Worm (Caenorhabditis elegans): ENCODE measurements around the gene oac-22.

oac-22 gene

ce11 chrIV:3853557-3853956, 31.9 kb upstream of the oac-22 start:
- TF ChIP-seq fkh-4 (tag; optimal IDR thresholded peaks at IDR 0.05; ENCODE audit: borderline replicate concordance): peak; percentile 80
- TF ChIP-seq dsc-1 (tag; optimal IDR thresholded peaks at IDR 0.05): peak; percentile 95
- TF ChIP-seq rnt-1 (tag; optimal IDR thresholded peaks at IDR 0.05): no peak

ce11 chrIV:3854606-3855005, 30.9 kb upstream of the oac-22 start:
- TF ChIP-seq snpc-4 (tag; optimal IDR thresholded peaks at IDR 0.05) (no peak), lin-14 (GFP tag; optimal IDR thresholded peaks at IDR 0.05) (peak; percentile 25), hlh-4 (tag; optimal IDR thresholded peaks at IDR 0.05) (no peak), zip-4 (GFP tag; optimal IDR thresholded peaks at IDR 0.05) (no peak), unc-130 (tag; optimal IDR thresholded peaks at IDR 0.05) (no peak), dsc-1 (tag; optimal IDR thresholded peaks at IDR 0.05) (peak; percentile 16), efl-1 (optimal IDR thresholded peaks at IDR 0.05) (no peak), efl-1 (GFP tag; optimal IDR thresholded peaks at IDR 0.05 in 1 of 2) (no peak)

- no peak for TF ChIP-seq ceh-88 (GFP tag; IDR thresholded peaks at IDR 0.05)
- no peak for TF ChIP-seq unc-130 (tag; optimal IDR thresholded peaks at IDR 0.05)
- no peak for TF ChIP-seq tbx-2 (tag; optimal IDR thresholded peaks at IDR 0.05)
- TF ChIP-seq nhr-47 (tag; optimal IDR thresholded peaks at IDR 0.05): no peak
- TF ChIP-seq C34B4.2 (tag; optimal IDR thresholded peaks at IDR 0.05): no peak
- no peak for TF ChIP-seq xbp-1 (tag; optimal IDR thresholded peaks at IDR 0.05)
- no peak for TF ChIP-seq nhr-71 (tag; optimal IDR thresholded peaks at IDR 0.05)
- TF ChIP-seq nhr-237 (tag; optimal IDR thresholded peaks at IDR 0.05): no peak
- no peak for TF ChIP-seq lin-39 (tag; optimal IDR thresholded peaks at IDR 0.05)
- no peak for TF ChIP-seq ceh-8 (GFP tag; optimal IDR thresholded peaks at IDR 0.05)
- no peak for TF ChIP-seq isw-1 (GFP tag; IDR thresholded peaks at IDR 0.05)
Observed at ce11 chrIV:3855543-3855942, 29.9 kb upstream of the oac-22 start, which contains the start of gene zag-1. TSS of gene zag-1 (plus strand) at chrIV:3855843.

ce11 chrIV:3856190-3856589, 29.3 kb upstream of the oac-22 start:
- no peak for TF ChIP-seq hpl-2 (GFP tag; optimal IDR thresholded peaks at IDR 0.05)
- no peak for TF ChIP-seq blmp-1 (tag; optimal IDR thresholded peaks at IDR 0.05)
- TF ChIP-seq nhr-76 (tag; optimal IDR thresholded peaks at IDR 0.05): no peak
- no peak for TF ChIP-seq xbp-1 (tag; optimal IDR thresholded peaks at IDR 0.05)

- TF ChIP-seq lin-14 (GFP tag; optimal IDR thresholded peaks at IDR 0.05) (peak; percentile 2), tbx-2 (tag; optimal IDR thresholded peaks at IDR 0.05) (peak; percentile 41), blmp-1 (tag; optimal IDR thresholded peaks at IDR 0.05) (no peak), ztf-11 (tag; optimal IDR thresholded peaks at IDR 0.05) (peak in 1 of 2 experiments; percentile 23), efl-1 (optimal IDR thresholded peaks at IDR 0.05) (no peak), efl-1 (GFP tag; optimal IDR thresholded peaks at IDR 0.05 in 1 of 2) (no peak)
Observed at ce11 chrIV:3857999-3858552, 27.4 kb upstream of the oac-22 start.

ce11 chrIV:3859552-3859951, 25.9 kb upstream of the oac-22 start:
- TF ChIP-seq nhr-11 (tag; optimal IDR thresholded peaks at IDR 0.05) (no peak), efl-1 (optimal IDR thresholded peaks at IDR 0.05) (no peak), efl-1 (GFP tag; optimal IDR thresholded peaks at IDR 0.05 in 1 of 2) (peak in 1 of 2 experiments; percentile 75)

- TF ChIP-seq nhr-19 (GFP tag; conservative IDR thresholded peaks at IDR 0.05): no peak
- TF ChIP-seq ceh-90 (tag; optimal IDR thresholded peaks at IDR 0.05): no peak
- TF ChIP-seq nhr-77 (tag; optimal IDR thresholded peaks at IDR 0.05): no peak
- TF ChIP-seq efl-3 (GFP tag; optimal IDR thresholded peaks at IDR 0.05): no peak
- TF ChIP-seq zag-1 (tag; optimal IDR thresholded peaks at IDR 0.05): no peak
- no peak for TF ChIP-seq ces-1 (GFP tag; optimal IDR thresholded peaks at IDR 0.05)
- TF ChIP-seq fkh-8 (tag; optimal IDR thresholded peaks at IDR 0.05): no peak
- TF ChIP-seq ztf-4 (tag; optimal IDR thresholded peaks at IDR 0.05): no peak
- no peak for TF ChIP-seq pqm-1 (tag; optimal IDR thresholded peaks at IDR 0.05)
- no peak for TF ChIP-seq fkh-10 (GFP tag; optimal IDR thresholded peaks at IDR 0.05)
- TF ChIP-seq jun-1 (tag; optimal IDR thresholded peaks at IDR 0.05): no peak
- no peak for TF ChIP-seq F16B12.6 (tag; optimal IDR thresholded peaks at IDR 0.05)
- no peak for TF ChIP-seq snu-23 (GFP tag; optimal IDR thresholded peaks at IDR 0.05)
- TF ChIP-seq nhr-12 (tag; optimal IDR thresholded peaks at IDR 0.05): no peak
- TF ChIP-seq egl-27 (tag; optimal IDR thresholded peaks at IDR 0.05): no peak
- no peak for TF ChIP-seq ceh-63 (GFP tag; optimal IDR thresholded peaks at IDR 0.05)
- no peak for TF ChIP-seq mep-1 (tag; optimal IDR thresholded peaks at IDR 0.05)
- no peak for TF ChIP-seq aly-2 (tag; optimal IDR thresholded peaks at IDR 0.05)
- TF ChIP-seq nhr-47 (tag; optimal IDR thresholded peaks at IDR 0.05): no peak
Observed at ce11 chrIV:3860419-3860818, 25.1 kb upstream of the oac-22 start.
